Worm (Caenorhabditis elegans): ENCODE data around the gene F11D5.1.

- no peak for TF ChIP-seq ceh-14 (tag; optimal IDR thresholded peaks at IDR 0.05)
- TF ChIP-seq nhr-11 (tag; optimal IDR thresholded peaks at IDR 0.05), result no peak
- no peak for TF ChIP-seq ttx-3 (tag; optimal IDR thresholded peaks at IDR 0.05)
Observed at ce11 chrX:3326175-3326574, 6.7 kb upstream of the F11D5.1 start, which contains the start of gene F11D5.6.
